Worm (Caenorhabditis elegans) whole organism, mixed stage, embryonic: ENCODE measurements around the gene rab-3.

Experiments
- blmp-1 ChIP-seq: fragments of 150-350 bp; optimal IDR thresholded peaks from 2 replicates; lab custom pipeline; 2014; ENCODE audit warnings: missing biosample characterization, missing genetic modification characterization
- ceh-43 ChIP-seq: fragments of 200-800 bp; sonication (Bioruptor generic); optimal IDR thresholded peaks from 2 replicates; lab custom pipeline; 2018; ENCODE audit warnings: mild to moderate bottlenecking, missing genetic modification characterization, moderate library complexity, missing compliant biosample characterization
- ces-1 ChIP-seq: fragments of 150-350 bp; optimal IDR thresholded peaks from 2 replicates; lab custom pipeline; 2014; ENCODE audit warnings: missing biosample characterization, missing genetic modification reagents, missing genetic modification characterization
- lsy-2 ChIP-seq: fragments of 150-350 bp; optimal IDR thresholded peaks from 2 replicates; lab custom pipeline; 2014; ENCODE audit warnings: missing biosample characterization, missing genetic modification characterization
- mls-2 ChIP-seq: sonication (generic microtip); optimal IDR thresholded peaks from 2 replicates; lab custom pipeline; 2016; ENCODE audit warnings: mild to moderate bottlenecking, missing genetic modification characterization, moderate library complexity, missing compliant biosample characterization
- nhr-12 ChIP-seq: fragments of 150-350 bp; optimal IDR thresholded peaks from 2 replicates; lab custom pipeline; 2014; ENCODE audit warnings: missing biosample characterization, missing genetic modification characterization
- nhr-76 ChIP-seq: sonication (generic microtip); optimal IDR thresholded peaks from 2 replicates; lab custom pipeline; 2017; ENCODE audit warnings: missing biosample characterization, missing genetic modification characterization
- pha-4 ChIP-seq: fragments of 150-350 bp; optimal IDR thresholded peaks from 2 replicates; lab custom pipeline; 2018; ENCODE audit warnings: missing biosample characterization, missing genetic modification reagents, missing genetic modification characterization
- sem-2 ChIP-seq: fragments of 200-800 bp; sonication (Bioruptor generic); optimal IDR thresholded peaks from 2 replicates; lab custom pipeline; 2018; ENCODE audit warnings: mild to moderate bottlenecking, missing genetic modification characterization, missing compliant biosample characterization
- snpc-4 ChIP-seq: fragments of 150-350 bp; optimal IDR thresholded peaks from 2 replicates; lab custom pipeline; 2014; ENCODE audit warnings: missing biosample characterization, missing genetic modification characterization
- sptf-1 ChIP-seq: sonication (generic microtip); optimal IDR thresholded peaks from 2 replicates; lab custom pipeline; 2017; ENCODE audit warnings: mild to moderate bottlenecking, missing genetic modification characterization, moderate library complexity, missing compliant biosample characterization
- tbx-8 ChIP-seq: fragments of 200-800 bp; sonication (Bioruptor generic); optimal IDR thresholded peaks from 2 replicates; lab custom pipeline; 2018; ENCODE audit warnings: mild to moderate bottlenecking, missing genetic modification characterization, moderate library complexity, missing compliant biosample characterization
- unc-62 ChIP-seq: fragments of 150-350 bp; optimal IDR thresholded peaks from 2 replicates; lab custom pipeline; 2014; ENCODE audit warnings: missing biosample characterization, missing genetic modification reagents, missing genetic modification characterization
- ztf-11 ChIP-seq: fragments of 150-350 bp; optimal IDR thresholded peaks from 2 replicates; lab custom pipeline; 2014; ENCODE audit warnings: missing biosample characterization, missing genetic modification characterization

DNA sequence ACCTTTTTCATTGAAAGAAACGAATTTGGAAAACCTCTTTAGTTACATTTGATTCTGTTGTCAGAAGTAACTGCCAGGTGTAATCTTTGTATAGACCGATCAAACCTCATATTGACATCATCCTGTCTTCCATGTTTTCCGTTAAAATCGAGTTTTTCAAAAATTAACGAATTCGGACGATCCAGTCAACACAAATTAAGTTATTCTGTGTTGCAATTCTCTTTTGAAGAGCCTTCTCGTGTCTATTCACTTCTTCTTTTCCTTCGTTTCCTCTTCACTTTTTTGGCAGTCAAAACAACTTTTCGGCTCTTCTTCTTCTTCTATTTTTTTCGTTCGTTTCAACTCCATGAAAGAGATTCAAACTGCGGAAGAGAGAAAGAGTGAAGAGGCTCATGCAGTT lies 19.5 kb downstream of the rab-3 start:
- no peak for TF ChIP-seq unc-62 (GFP tag; lab: Kevin White, UChicago)
- TF ChIP-seq pha-4 (tag; lab: Kevin White, UChicago) = no peak
- TF ChIP-seq lsy-2 (tag; lab: Kevin White, UChicago) = no peak
- no peak for TF ChIP-seq mls-2
- TF ChIP-seq nhr-76 (tag; lab: Kevin White, UChicago) = no peak
- no peak for TF ChIP-seq tbx-8 (GFP tag; lab: Kevin White, UChicago)
- no peak for TF ChIP-seq ceh-43
- no peak for TF ChIP-seq sem-2 (GFP tag; lab: Kevin White, UChicago)
- peak; percentile 89 for TF ChIP-seq ces-1 (GFP tag; lab: Kevin White, UChicago)
- TF ChIP-seq ztf-11 = no peak
- TF ChIP-seq sptf-1 = no peak
- no peak for TF ChIP-seq nhr-12
- no peak for TF ChIP-seq snpc-4 (tag; lab: Kevin White, UChicago)
- TF ChIP-seq blmp-1 = no peak
